Worm (Caenorhabditis elegans): ENCODE measurements around the gene ooc-3.

- TF ChIP-seq odd-2 (tag; optimal IDR thresholded peaks at IDR 0.05), result no peak
- no peak for TF ChIP-seq ceh-2 (tag; optimal IDR thresholded peaks at IDR 0.05)
- TF ChIP-seq C08G9.2 (tag; optimal IDR thresholded peaks at IDR 0.05), result no peak
- no peak for TF ChIP-seq ceh-9 (tag; optimal IDR thresholded peaks at IDR 0.05)
- no peak for TF ChIP-seq che-1 (tag; optimal IDR thresholded peaks at IDR 0.05)
- no peak for TF ChIP-seq nhr-232 (tag; optimal IDR thresholded peaks at IDR 0.05)
Observed at ce11 chrII:11443862-11444261, 51.3 kb downstream of the ooc-3 start, which contains the start of gene adbp-1.
